Worm (Caenorhabditis elegans) whole organism, L1 larva: ENCODE results near the gene Y57G11C.36.

ENCODE experiments used
- C04F5.9 ChIP-seq: sonication (generic microtip); optimal IDR thresholded peaks from 2 replicates; lab custom pipeline; 2016; ENCODE audit warnings: missing genetic modification characterization, missing compliant biosample characterization
- C16A3.4 ChIP-seq: fragments of 150-350 bp; optimal IDR thresholded peaks from 2 replicates; lab custom pipeline; 2014; ENCODE audit warnings: missing biosample characterization, missing genetic modification characterization
- F16B12.6 ChIP-seq: fragments of 150-350 bp; optimal IDR thresholded peaks from 2 replicates; lab custom pipeline; 2014; ENCODE audit warnings: missing biosample characterization, missing genetic modification characterization
- aha-1 ChIP-seq: fragments of 150-350 bp; optimal IDR thresholded peaks from 2 replicates; lab custom pipeline; 2014; ENCODE audit warnings: missing biosample characterization, missing genetic modification characterization
- alr-1 ChIP-seq: fragments of 200-800 bp; sonication (Bioruptor generic); optimal IDR thresholded peaks from 2 replicates; lab custom pipeline; 2018; ENCODE audit warnings: borderline replicate concordance, mild to moderate bottlenecking, missing genetic modification characterization, missing compliant biosample characterization
- aly-2 ChIP-seq: fragments of 150-350 bp; optimal IDR thresholded peaks from 2 replicates; lab custom pipeline; 2014; ENCODE audit warnings: missing biosample characterization, missing genetic modification characterization
- ama-1 ChIP-seq: fragments of 150-350 bp; optimal IDR thresholded peaks from 2 replicates; lab custom pipeline; 2014
- ceh-63 ChIP-seq: fragments of 200-800 bp; sonication (Bioruptor generic); optimal IDR thresholded peaks from 2 replicates; lab custom pipeline; 2018; ENCODE audit warnings: mild to moderate bottlenecking, missing genetic modification characterization, missing compliant biosample characterization
- ceh-8 ChIP-seq: fragments of 200-800 bp; sonication (Bioruptor generic); optimal IDR thresholded peaks from 2 replicates; lab custom pipeline; 2018; ENCODE audit warnings: mild to moderate bottlenecking, missing genetic modification characterization, moderate library complexity, missing compliant biosample characterization
- ceh-82 ChIP-seq, 3 experiments: fragments of 150-350 bp in 1 of 3; sonication (generic microtip) in 2 of 3; optimal IDR thresholded peaks; 2 replicates each; lab custom pipeline; 2014 to 2017; ENCODE audit warnings: missing biosample characterization in 3 of 3, missing genetic modification characterization in 3 of 3
- ceh-88 ChIP-seq: fragments of 200-800 bp; sonication (Bioruptor generic); IDR thresholded peaks from 2 replicates; pipeline ENCODE4 v1.3.6; 2022; ENCODE audit warnings: missing genetic modification characterization, missing compliant biosample characterization
- ceh-90 ChIP-seq: sonication (generic microtip); optimal IDR thresholded peaks from 2 replicates; lab custom pipeline; 2016; ENCODE audit warnings: missing genetic modification characterization, missing compliant biosample characterization
- egl-13 ChIP-seq: sonication (generic microtip); optimal IDR thresholded peaks from 2 replicates; lab custom pipeline; 2016; ENCODE audit warnings: missing genotype, missing genetic modification reagents, missing genetic modification characterization, missing compliant biosample characterization
- egl-27 ChIP-seq, 2 experiments: fragments of 150-350 bp in 1 of 2; sonication (generic microtip); optimal IDR thresholded peaks; 3 replicates each; lab custom pipeline; 2017 to 2018; ENCODE audit warnings: missing biosample characterization in 2 of 2, missing genetic modification characterization in 2 of 2, missing genetic modification reagents in 2 of 2
- elt-2 ChIP-seq: sonication (generic microtip); optimal IDR thresholded peaks from 2 replicates; lab custom pipeline; 2016; ENCODE audit warnings: missing genetic modification characterization, mild to moderate bottlenecking, inconsistent platforms, missing compliant biosample characterization, missing genetic modification reagents
- elt-3 ChIP-seq, 6 experiments: fragments of 150-350 bp in 1 of 6; sonication (generic microtip); optimal IDR thresholded peaks; 2 replicates each; lab custom pipeline; 2017 to 2018; ENCODE audit warnings: missing biosample characterization in 6 of 6, missing genetic modification characterization in 6 of 6, inconsistent platforms in 1 of 6
- ets-5 ChIP-seq: fragments of 200-800 bp; sonication (Bioruptor generic); IDR thresholded peaks from 2 replicates; pipeline ENCODE4 v1.3.6; 2022; ENCODE audit warnings: missing genetic modification characterization, missing compliant biosample characterization
- fkh-10 ChIP-seq: sonication (generic microtip); optimal IDR thresholded peaks from 2 replicates; lab custom pipeline; 2017; ENCODE audit warnings: missing biosample characterization, missing genetic modification reagents, missing genetic modification characterization
- fkh-8 ChIP-seq: sonication (generic microtip); optimal IDR thresholded peaks from 2 replicates; lab custom pipeline; 2016; ENCODE audit warnings: mild to moderate bottlenecking, missing genetic modification characterization, missing compliant biosample characterization
- grh-1 ChIP-seq: fragments of 200-800 bp; sonication (Bioruptor generic); IDR thresholded peaks from 2 replicates; pipeline ENCODE4 v1.3.6; 2022; ENCODE audit warnings: missing genetic modification reagents, missing genetic modification characterization, missing compliant biosample characterization
- hlh-17 ChIP-seq: fragments of 200-800 bp; sonication (Bioruptor generic); optimal IDR thresholded peaks from 2 replicates; lab custom pipeline; 2018; ENCODE audit warnings: missing genetic modification characterization, mild to moderate bottlenecking, missing compliant biosample characterization, moderate library complexity, borderline replicate concordance
- irx-1 ChIP-seq: sonication (generic microtip); optimal IDR thresholded peaks from 2 replicates; lab custom pipeline; 2016; ENCODE audit warnings: missing genetic modification characterization, missing compliant biosample characterization
- jun-1 ChIP-seq: fragments of 150-350 bp; optimal IDR thresholded peaks from 2 replicates; lab custom pipeline; 2014; ENCODE audit warnings: missing biosample characterization, missing genetic modification reagents, missing genetic modification characterization
- lin-13 ChIP-seq: fragments of 150-350 bp; optimal IDR thresholded peaks from 2 replicates; lab custom pipeline; 2014; ENCODE audit warnings: missing biosample characterization, missing genetic modification reagents, missing genetic modification characterization
- lin-14 ChIP-seq: fragments of 200-800 bp; sonication (Bioruptor generic); optimal IDR thresholded peaks from 2 replicates; lab custom pipeline; 2018; ENCODE audit warnings: mild to moderate bottlenecking, missing genetic modification characterization, moderate library complexity, missing compliant biosample characterization
- lin-15B ChIP-seq: fragments of 150-350 bp; sonication (generic microtip); optimal IDR thresholded peaks from 3 replicates; lab custom pipeline; 2014; ENCODE audit warnings: missing biosample characterization, missing genetic modification characterization
- lin-35 ChIP-seq, 2 experiments: fragments of 150-350 bp; optimal IDR thresholded peaks; 2 replicates each; lab custom pipeline; 2014; ENCODE audit warnings: missing biosample characterization in 2 of 2, missing genetic modification characterization in 2 of 2, missing genetic modification reagents in 2 of 2
- lin-39 ChIP-seq: fragments of 150-350 bp; optimal IDR thresholded peaks from 2 replicates; lab custom pipeline; 2014; ENCODE audit warnings: missing biosample characterization, missing genetic modification reagents, missing genetic modification characterization
- lir-3 ChIP-seq: sonication (generic microtip); optimal IDR thresholded peaks from 2 replicates; lab custom pipeline; 2016; ENCODE audit warnings: mild to moderate bottlenecking, missing genetic modification characterization, moderate library complexity, missing compliant biosample characterization; ENCODE audit not compliant: poor library complexity
- lsy-2 ChIP-seq, 2 experiments: fragments of 150-350 bp; optimal IDR thresholded peaks; 2 replicates each; lab custom pipeline; 2014; ENCODE audit warnings: missing biosample characterization in 2 of 2, missing genetic modification characterization in 2 of 2
- mab-9 ChIP-seq: fragments of 200-800 bp; sonication (Bioruptor generic); IDR thresholded peaks from 2 replicates; pipeline ENCODE4 v1.3.6; 2022; ENCODE audit warnings: missing genetic modification reagents, missing genetic modification characterization, missing compliant biosample characterization
- mdl-1 ChIP-seq, 2 experiments: fragments of 150-350 bp; optimal IDR thresholded peaks; 2 replicates each; lab custom pipeline; 2014 to 2017; ENCODE audit warnings: missing biosample characterization in 2 of 2, missing genetic modification characterization in 2 of 2, inconsistent platforms in 1 of 2
- mep-1 ChIP-seq: fragments of 150-350 bp; optimal IDR thresholded peaks from 2 replicates; lab custom pipeline; 2014; ENCODE audit warnings: missing biosample characterization, missing genetic modification characterization
- nhr-12 ChIP-seq: sonication (generic microtip); optimal IDR thresholded peaks from 2 replicates; lab custom pipeline; 2017; ENCODE audit warnings: missing biosample characterization, missing genetic modification characterization
- nhr-28 ChIP-seq: fragments of 150-350 bp; optimal IDR thresholded peaks from 2 replicates; lab custom pipeline; 2014; ENCODE audit warnings: missing biosample characterization, missing genetic modification characterization
- nhr-47 ChIP-seq: sonication (generic microtip); optimal IDR thresholded peaks from 2 replicates; lab custom pipeline; 2016; ENCODE audit warnings: mild to moderate bottlenecking, missing genetic modification characterization, moderate library complexity, missing compliant biosample characterization
- nhr-71 ChIP-seq: sonication (generic microtip); optimal IDR thresholded peaks from 2 replicates; lab custom pipeline; 2016; ENCODE audit warnings: mild to moderate bottlenecking, missing genetic modification characterization, moderate library complexity, missing compliant biosample characterization
- nhr-76 ChIP-seq: sonication (generic microtip); optimal IDR thresholded peaks from 2 replicates; lab custom pipeline; 2017; ENCODE audit warnings: missing biosample characterization, missing genetic modification characterization
- nhr-77 ChIP-seq: fragments of 150-350 bp; optimal IDR thresholded peaks from 2 replicates; lab custom pipeline; 2014; ENCODE audit warnings: missing biosample characterization, missing genetic modification characterization
- nhr-84 ChIP-seq: sonication (generic microtip); optimal IDR thresholded peaks from 2 replicates; lab custom pipeline; 2017; ENCODE audit warnings: missing biosample characterization, missing genetic modification characterization
- nhr-85 ChIP-seq: sonication (generic microtip); peaks from one replicate; lab custom pipeline; 2016; ENCODE audit warnings: missing genetic modification characterization, inconsistent platforms, missing compliant biosample characterization
- nhr-90 ChIP-seq: sonication (generic microtip); optimal IDR thresholded peaks from 2 replicates; lab custom pipeline; 2016; ENCODE audit warnings: mild to moderate bottlenecking, missing genetic modification characterization, missing compliant biosample characterization; ENCODE audit not compliant: poor library complexity
- sptf-1 ChIP-seq: fragments of 150-350 bp; optimal IDR thresholded peaks from 2 replicates; lab custom pipeline; 2014; ENCODE audit warnings: missing biosample characterization, missing genetic modification characterization
- sup-37 ChIP-seq: fragments of 200-800 bp; sonication (Bioruptor generic); optimal IDR thresholded peaks from 2 replicates; lab custom pipeline; 2018; ENCODE audit warnings: mild to moderate bottlenecking, missing genetic modification characterization, missing compliant biosample characterization
- tbx-2 ChIP-seq: sonication (generic microtip); optimal IDR thresholded peaks from 2 replicates; lab custom pipeline; 2016; ENCODE audit warnings: missing genetic modification characterization, missing compliant biosample characterization
- tlp-1 ChIP-seq: fragments of 150-350 bp; optimal IDR thresholded peaks from 2 replicates; lab custom pipeline; 2014; ENCODE audit warnings: missing biosample characterization, missing genetic modification characterization
- unc-30 ChIP-seq: sonication (generic microtip); optimal IDR thresholded peaks from 2 replicates; lab custom pipeline; 2017; ENCODE audit warnings: missing biosample characterization, missing genetic modification characterization
- unc-62 ChIP-seq: fragments of 150-350 bp; optimal IDR thresholded peaks from 2 replicates; lab custom pipeline; 2014; ENCODE audit warnings: missing biosample characterization, missing genetic modification reagents, missing genetic modification characterization
- unc-86 ChIP-seq: sonication (generic microtip); optimal IDR thresholded peaks from 2 replicates; lab custom pipeline; 2016; ENCODE audit warnings: missing genetic modification characterization, missing compliant biosample characterization
- unc-98 ChIP-seq: fragments of 200-800 bp; sonication (Bioruptor generic); IDR thresholded peaks from 2 replicates; pipeline ENCODE4 v1.3.6; 2022; ENCODE audit warnings: missing genetic modification characterization, missing compliant biosample characterization
- vab-15 ChIP-seq: sonication (generic microtip); optimal IDR thresholded peaks from 2 replicates; lab custom pipeline; 2017; ENCODE audit warnings: missing genotype, mild to moderate bottlenecking, missing genetic modification characterization, missing compliant biosample characterization
- xbp-1 ChIP-seq: sonication (generic microtip); optimal IDR thresholded peaks from 2 replicates; lab custom pipeline; 2016; ENCODE audit warnings: missing genetic modification characterization, missing compliant biosample characterization
- zip-4 ChIP-seq: fragments of 200-800 bp; sonication (Bioruptor generic); optimal IDR thresholded peaks from 2 replicates; lab custom pipeline; 2018; ENCODE audit warnings: mild to moderate bottlenecking, missing genetic modification characterization, moderate library complexity, missing compliant biosample characterization
- ztf-4 ChIP-seq: fragments of 150-350 bp; optimal IDR thresholded peaks from 2 replicates; lab custom pipeline; 2014; ENCODE audit warnings: missing biosample characterization, missing genetic modification characterization

Gene Y57G11C.36

DNA sequence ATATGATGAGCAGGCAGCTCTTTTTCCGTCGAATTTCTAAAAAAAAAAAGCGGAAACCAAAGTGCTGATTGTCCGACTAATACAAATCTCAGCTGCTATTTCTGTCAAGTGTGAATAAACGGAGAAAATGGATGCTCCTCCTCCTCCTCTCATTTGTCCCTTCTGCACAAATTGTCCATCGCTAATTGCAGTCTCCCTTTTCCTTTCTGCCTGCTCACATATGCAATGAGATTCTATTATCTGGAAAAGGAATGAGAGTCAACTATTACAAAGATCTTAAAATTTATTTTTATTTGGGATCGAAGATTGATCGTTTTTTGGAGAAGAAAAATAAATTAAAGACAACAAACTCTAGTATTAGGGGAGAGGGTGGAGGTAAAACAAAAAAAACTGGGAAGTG, 48.7 kb upstream of the Y57G11C.36 start (continued):
- TF ChIP-seq nhr-90 (tag; lab: Kevin White, UChicago) (peak; percentile 45), nhr-85 (peak; percentile 13), C16A3.4 (tag; lab: Kevin White, UChicago) (no peak), fkh-10 (GFP tag; lab: Kevin White, UChicago) (no peak), grh-1 (GFP tag; lab: Robert Waterston, UW) (no peak; the same call in 1 of the 2 replicates), unc-86 (tag; lab: Kevin White, UChicago) (no peak), F16B12.6 (tag; lab: Kevin White, UChicago) (no peak), ceh-8 (no peak), unc-62 (no peak), ceh-88 (GFP tag; lab: Robert Waterston, UW) (no peak), lin-15B (tag; lab: Kevin White, UChicago) (no peak), tlp-1 (no peak), lin-14 (no peak), lin-39 (tag; lab: Kevin White, UChicago) (no peak), alr-1 (no peak), ztf-4 (peak; percentile 37), unc-98 (GFP tag; lab: Robert Waterston, UW) (no peak), nhr-47 (tag; lab: Kevin White, UChicago) (no peak), jun-1 (tag; lab: Kevin White, UChicago) (no peak), egl-13 (tag; lab: Kevin White, UChicago) (no peak), ets-5 (GFP tag; lab: Robert Waterston, UW) (no peak), lin-13 (no peak), mdl-1 (tag; optimal IDR thresholded peaks at IDR 0.05; lab: Kevin White, UChicago) (no peak), sptf-1 (no peak), xbp-1 (tag; lab: Kevin White, UChicago) (no peak), aly-2 (tag; lab: Kevin White, UChicago) (peak; percentile 95), mep-1 (no peak), unc-30 (tag; lab: Kevin White, UChicago) (no peak), irx-1 (no peak), ceh-90 (no peak), lsy-2 (tag; optimal IDR thresholded peaks at IDR 0.05; lab: Kevin White, UChicago) (peak; percentile 18 to 25), elt-2 (tag; lab: Kevin White, UChicago) (no peak), nhr-84 (tag; lab: Kevin White, UChicago) (no peak), hlh-17 (GFP tag; lab: Kevin White, UChicago) (no peak), nhr-77 (no peak), nhr-71 (peak; percentile 38), fkh-8 (tag; lab: Kevin White, UChicago) (no peak), nhr-12 (tag; lab: Kevin White, UChicago) (no peak), sup-37 (GFP tag; lab: Kevin White, UChicago) (no peak), zip-4 (no peak), C04F5.9 (tag; lab: Kevin White, UChicago) (no peak), aha-1 (tag; lab: Kevin White, UChicago) (no peak), tbx-2 (no peak), mab-9 (GFP tag; lab: Robert Waterston, UW) (no peak), ama-1 (lab: Kevin White, UChicago) (peak; percentile 38)
- TF ChIP-seq, all 84 proteins: peak for 10

DNA sequence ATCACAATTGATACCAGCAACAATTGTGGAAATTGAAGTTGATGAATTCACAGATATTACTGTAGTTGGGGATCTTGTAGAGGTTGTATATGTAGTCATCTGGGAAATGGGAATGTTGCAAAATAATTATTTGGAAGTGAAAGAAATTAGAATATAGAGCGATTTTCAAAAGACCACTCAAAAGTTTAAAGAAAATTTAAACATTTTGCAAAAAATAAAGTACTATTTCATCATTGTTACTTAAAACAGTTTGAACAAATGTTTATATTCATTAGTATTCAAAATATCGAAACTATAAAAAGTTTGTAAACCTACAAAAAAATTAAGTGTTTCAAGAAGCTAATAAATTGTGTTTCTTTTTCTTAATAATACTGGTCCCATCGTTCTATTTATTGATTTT, 42.7 kb upstream of the Y57G11C.36 start, which contains the start of gene Y57G11C.46:
Gene Y57G11C.46, minus strand, starts transcription at position 101 of the 400 bp plus-strand sequence.
- TF ChIP-seq hlh-17 (GFP tag; lab: Kevin White, UChicago), result no peak
- TF ChIP-seq lin-35 (GFP tag; optimal IDR thresholded peaks at IDR 0.05; lab: Kevin White, UChicago), result no peak
- no peak for TF ChIP-seq ceh-82 (tag; optimal IDR thresholded peaks at IDR 0.05; lab: Kevin White, UChicago)
- no peak for TF ChIP-seq C16A3.4 (tag; lab: Kevin White, UChicago)
- no peak for TF ChIP-seq lin-39 (tag; lab: Kevin White, UChicago)
- no peak for TF ChIP-seq vab-15
- no peak for TF ChIP-seq lir-3 (tag; lab: Kevin White, UChicago)
- TF ChIP-seq mep-1, result no peak
- TF ChIP-seq egl-27 (tag; optimal IDR thresholded peaks at IDR 0.05; lab: Kevin White, UChicago), result no peak
- TF ChIP-seq elt-2 (tag; lab: Kevin White, UChicago), result no peak
- TF ChIP-seq ceh-63 (GFP tag; lab: Kevin White, UChicago), result no peak
- TF ChIP-seq nhr-76 (tag; lab: Kevin White, UChicago), result no peak
- no peak for TF ChIP-seq unc-98 (GFP tag; lab: Robert Waterston, UW)
- no peak for TF ChIP-seq elt-3 (tag; optimal IDR thresholded peaks at IDR 0.05; lab: Kevin White, UChicago)
- no peak for TF ChIP-seq mab-9 (GFP tag; lab: Robert Waterston, UW)
- no peak for TF ChIP-seq nhr-28
- TF ChIP-seq aha-1 (tag; lab: Kevin White, UChicago), result no peak
